Fruit fly (Drosophila melanogaster): ENCODE data around the gene Synd.

Gene Synd

dm6 chr3R:20830153-20830695 is 2.4 kb upstream of the Synd start, which contains the start of gene Adss (continued):
- TF ChIP-seq h (GFP tag; optimal IDR thresholded peaks at IDR 0.05) (peak; percentile 14), sv (GFP tag; optimal IDR thresholded peaks at IDR 0.05) (no peak), GATAd (GFP tag; optimal IDR thresholded peaks at IDR 0.05) (no peak), HLH106 (tag; optimal IDR thresholded peaks at IDR 0.05) (peak; percentile 42), CG32264 (GFP tag; optimal IDR thresholded peaks at IDR 0.05) (no peak)

dm6 chr3R:20830963-20831362 is 1.6 kb upstream of the Synd start, which contains the start of gene CG31223:
Gene CG31223, plus strand, starts transcription at chr3R:20831127.
- no peak for TF ChIP-seq foxo (GFP tag; optimal IDR thresholded peaks at IDR 0.05)
- peak; percentile 2 for TF ChIP-seq sage (GFP tag; optimal IDR thresholded peaks at IDR 0.05)
- TF ChIP-seq Hr83 (GFP tag; optimal IDR thresholded peaks at IDR 0.05; ENCODE audit: poor library complexity, severe bottlenecking) = no peak
- no peak for TF ChIP-seq Dfd (GFP tag; optimal IDR thresholded peaks at IDR 0.05)
- no peak for TF ChIP-seq Hr78 (GFP tag; optimal IDR thresholded peaks at IDR 0.05)
- TF ChIP-seq rgr (GFP tag; optimal IDR thresholded peaks at IDR 0.05) = no peak

DNA sequence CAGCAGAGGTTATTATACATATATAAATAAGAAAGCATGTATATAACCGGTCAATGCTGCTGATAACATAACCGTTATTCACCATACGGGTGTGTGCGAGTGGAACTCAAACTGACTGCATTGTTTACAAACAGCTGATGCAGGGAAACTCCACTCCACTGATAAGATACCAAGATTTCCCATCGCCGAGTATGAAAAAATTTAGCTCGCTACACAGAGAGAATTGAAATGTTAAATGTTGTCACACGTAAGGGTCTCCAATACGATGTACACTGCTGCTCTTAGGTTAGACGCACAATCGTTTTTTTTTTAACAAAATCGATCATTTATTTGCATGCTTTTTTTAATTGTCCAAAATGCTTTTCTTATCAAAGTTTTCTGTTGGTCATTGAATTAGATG is 1.1 kb downstream of the Synd start:
- TF ChIP-seq ey (GFP tag; optimal IDR thresholded peaks at IDR 0.05) = no peak
- TF ChIP-seq lola (GFP tag; optimal IDR thresholded peaks at IDR 0.05) = no peak
- TF ChIP-seq CG9705 (GFP tag; optimal IDR thresholded peaks at IDR 0.05) = no peak
- no peak for TF ChIP-seq psq (GFP tag; optimal IDR thresholded peaks at IDR 0.05)
- TF ChIP-seq sv (GFP tag; optimal IDR thresholded peaks at IDR 0.05) = peak; percentile 39
- TF ChIP-seq Jra (GFP tag; optimal IDR thresholded peaks at IDR 0.05) = no peak
- no peak for TF ChIP-seq br (GFP tag; optimal IDR thresholded peaks at IDR 0.05)
- no peak for TF ChIP-seq rgr (GFP tag; optimal IDR thresholded peaks at IDR 0.05)
- no peak for TF ChIP-seq sage (GFP tag; optimal IDR thresholded peaks at IDR 0.05)
- TF ChIP-seq brk (GFP tag; optimal IDR thresholded peaks at IDR 0.05) = no peak
- TF ChIP-seq OdsH (GFP tag; optimal IDR thresholded peaks at IDR 0.05) = peak; percentile 7
- TF ChIP-seq foxo (GFP tag; optimal IDR thresholded peaks at IDR 0.05) = peak in 1 of 2 experiments; percentile 27
- TF ChIP-seq Rel (GFP tag; optimal IDR thresholded peaks at IDR 0.05) = no peak
- peak; percentile 87 for TF ChIP-seq Rel (tag; optimal IDR thresholded peaks at IDR 0.05)
- no peak for TF ChIP-seq Dfd (GFP tag; optimal IDR thresholded peaks at IDR 0.05)
- TF ChIP-seq tai (GFP tag; optimal IDR thresholded peaks at IDR 0.05) = no peak
- no peak for TF ChIP-seq usp (GFP tag; optimal IDR thresholded peaks at IDR 0.05)
- TF ChIP-seq Mio (GFP tag; optimal IDR thresholded peaks at IDR 0.05) = no peak
- TF ChIP-seq Hnf4 (GFP tag; optimal IDR thresholded peaks at IDR 0.05) = peak; percentile 17
- no peak for TF ChIP-seq Myc (optimal IDR thresholded peaks at IDR 0.05)

DNA sequence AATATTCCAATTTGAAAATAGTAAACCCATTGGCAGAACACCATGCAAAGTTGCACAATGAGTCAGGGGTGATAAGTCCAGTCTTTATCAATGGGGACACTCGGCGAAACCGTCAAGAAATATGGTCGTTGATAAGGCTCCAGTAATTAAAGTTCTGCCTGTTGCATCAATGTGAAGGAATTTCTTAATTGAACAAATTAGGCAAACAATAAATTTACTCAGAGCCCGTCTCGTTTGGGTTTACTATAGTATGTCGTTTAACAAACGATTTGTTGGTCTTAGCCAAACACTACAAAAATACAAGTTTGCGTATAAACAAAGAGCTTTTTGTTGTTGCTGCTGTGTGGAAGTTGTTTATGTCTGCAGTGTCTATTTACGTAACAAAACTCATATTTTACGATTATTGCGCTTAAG is 2.2 kb downstream of the Synd start:
- TF ChIP-seq rgr (GFP tag; optimal IDR thresholded peaks at IDR 0.05) (no peak), foxo (GFP tag; optimal IDR thresholded peaks at IDR 0.05) (no peak), Sp1 (GFP tag; optimal IDR thresholded peaks at IDR 0.05) (no peak), OdsH (GFP tag; optimal IDR thresholded peaks at IDR 0.05) (no peak), woc (GFP tag; optimal IDR thresholded peaks at IDR 0.05) (no peak), Dif (GFP tag; optimal IDR thresholded peaks at IDR 0.05; ENCODE audit: partially characterized antibody) (no peak), Hnf4 (GFP tag; optimal IDR thresholded peaks at IDR 0.05) (no peak), tai (GFP tag; optimal IDR thresholded peaks at IDR 0.05) (no peak), Dfd (GFP tag; optimal IDR thresholded peaks at IDR 0.05) (no peak), dsf (GFP tag; optimal IDR thresholded peaks at IDR 0.05; ENCODE audit: borderline replicate concordance) (no peak), CG9705 (GFP tag; optimal IDR thresholded peaks at IDR 0.05) (no peak), pan (optimal IDR thresholded peaks at IDR 0.05) (no peak), dl (GFP tag; optimal IDR thresholded peaks at IDR 0.05; ENCODE audit: insufficient read depth in 1 of 2, partially characterized antibody in 2 of 2) (no peak), sv (GFP tag; optimal IDR thresholded peaks at IDR 0.05) (no peak), Hr83 (GFP tag; optimal IDR thresholded peaks at IDR 0.05; ENCODE audit: poor library complexity, severe bottlenecking) (no peak)

dm6 chr3R:20835531-20835930 is 2.9 kb downstream of the Synd start:
- TF ChIP-seq fru (GFP tag; optimal IDR thresholded peaks at IDR 0.05) = peak; percentile 18
- TF ChIP-seq Hnf4 (GFP tag; optimal IDR thresholded peaks at IDR 0.05) = peak; percentile 24
- TF ChIP-seq dsf (GFP tag; optimal IDR thresholded peaks at IDR 0.05; ENCODE audit: borderline replicate concordance) = no peak
